Fruit fly (Drosophila melanogaster): Measurements from ENCODE around the gene CG33333.

CG33333 gene

DNA sequence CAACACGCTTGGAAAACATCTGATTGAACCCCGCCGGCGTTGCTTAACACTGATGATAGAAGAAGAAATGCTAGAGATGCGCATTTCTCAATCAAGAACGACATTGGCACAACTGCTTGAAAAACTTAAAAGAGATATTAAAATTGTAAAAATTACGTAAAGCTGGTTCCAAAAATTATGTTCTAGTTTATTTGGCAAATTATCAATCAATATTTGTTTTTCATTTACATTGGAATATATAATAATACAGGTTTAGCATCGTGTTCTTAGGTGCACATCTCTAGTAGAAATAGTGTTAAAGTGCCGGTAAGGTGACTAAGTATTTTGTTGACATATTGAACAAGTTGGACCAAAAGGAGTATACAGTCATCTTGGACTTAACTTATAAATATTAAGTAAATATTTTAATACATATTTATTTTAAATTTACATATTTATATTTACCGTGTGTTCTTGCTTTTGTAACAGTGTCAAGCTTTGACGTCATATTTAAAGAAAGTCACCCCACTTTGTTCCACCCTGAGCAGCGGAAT lies 25.9 kb upstream of the CG33333 start, which contains the start of the genes Brf and sds22 (continued):
- peak; percentile 86 for TF ChIP-seq CG12219 (GFP tag; optimal IDR thresholded peaks at IDR 0.05)
- TF ChIP-seq Dip3 (GFP tag; optimal IDR thresholded peaks at IDR 0.05) = peak; percentile 97
- peak; percentile 89 for TF ChIP-seq ssp (GFP tag; IDR thresholded peaks at IDR 0.05)
- peak; percentile 98 for TF ChIP-seq CG12391 (tag; optimal IDR thresholded peaks at IDR 0.05)
- TF ChIP-seq bcd (GFP tag; optimal IDR thresholded peaks at IDR 0.05) = peak; percentile 95
- TF ChIP-seq CG17328 (GFP tag; IDR thresholded peaks at IDR 0.05) = peak; percentile 86
- peak; percentile 86 for TF ChIP-seq jing (GFP tag; optimal IDR thresholded peaks at IDR 0.05)
- peak; percentile 83 for TF ChIP-seq en (GFP tag; optimal IDR thresholded peaks at IDR 0.05)
- TF ChIP-seq Dll (GFP tag; IDR thresholded peaks at IDR 0.05; ENCODE audit: partially characterized antibody) = peak; percentile 89
- TF ChIP-seq CG14014 (GFP tag; IDR thresholded peaks at IDR 0.05) = peak; percentile 93
- TF ChIP-seq HmgZ (tag; optimal IDR thresholded peaks at IDR 0.05) = peak; percentile 97
- TF ChIP-seq Ets97D (GFP tag; optimal IDR thresholded peaks at IDR 0.05) = peak; percentile 88
- TF ChIP-seq wek (GFP tag; optimal IDR thresholded peaks at IDR 0.05) = peak; percentile 62
- peak; percentile 92 for TF ChIP-seq Oli (tag; optimal IDR thresholded peaks at IDR 0.05)
- peak; percentile 77 for TF ChIP-seq CG3995 (GFP tag; optimal IDR thresholded peaks at IDR 0.05)
- TF ChIP-seq knrl (GFP tag; IDR thresholded peaks at IDR 0.05; ENCODE audit: partially characterized antibody) = peak; percentile 87
- TF ChIP-seq Hr51 (GFP tag; optimal IDR thresholded peaks at IDR 0.05) = peak; percentile 92 to 95
- peak; percentile 93 for TF ChIP-seq CG34376 (GFP tag; optimal IDR thresholded peaks at IDR 0.05)
- peak; percentile 93 for TF ChIP-seq rib (GFP tag; IDR thresholded peaks at IDR 0.05)
- TF ChIP-seq lab (GFP tag; optimal IDR thresholded peaks at IDR 0.05) = peak; percentile 96
- peak; percentile 98 for TF ChIP-seq lilli (GFP tag; optimal IDR thresholded peaks at IDR 0.05)
- TF ChIP-seq CG7357 (GFP tag; IDR thresholded peaks at IDR 0.05) = peak; percentile 86
- peak; percentile 97 for TF ChIP-seq B-H2 (GFP tag; optimal IDR thresholded peaks at IDR 0.05)
- TF ChIP-seq Tbp (GFP tag; optimal IDR thresholded peaks at IDR 0.05) = no peak
- TF ChIP-seq CG13296 (GFP tag; optimal IDR thresholded peaks at IDR 0.05) = peak; percentile 92
- peak; percentile 74 for TF ChIP-seq Bgb (GFP tag; IDR thresholded peaks at IDR 0.05; ENCODE audit: partially characterized antibody)
- TF ChIP-seq Nf-YB (GFP tag; optimal IDR thresholded peaks at IDR 0.05) = peak; percentile 79
- TF ChIP-seq kni (GFP tag; optimal IDR thresholded peaks at IDR 0.05) = peak; percentile 74
- peak; percentile 67 for TF ChIP-seq cas (GFP tag; IDR thresholded peaks at IDR 0.05)
- TF ChIP-seq CG17829 (tag; optimal IDR thresholded peaks at IDR 0.05) = peak; percentile 96
- peak; percentile 95 for TF ChIP-seq ranshi (GFP tag; IDR thresholded peaks at IDR 0.05)
- peak; percentile 93 for TF ChIP-seq Atf6 (GFP tag; IDR thresholded peaks at IDR 0.05)
- TF ChIP-seq tin (GFP tag; optimal IDR thresholded peaks at IDR 0.05) = peak; percentile 98
- TF ChIP-seq CG11560 (tag; IDR thresholded peaks at IDR 0.05) = peak; percentile 87
- TF ChIP-seq Dad (GFP tag; optimal IDR thresholded peaks at IDR 0.05) = peak; percentile 95
- peak; percentile 98 for TF ChIP-seq Chrac-16 (GFP tag; optimal IDR thresholded peaks at IDR 0.05)
- TF ChIP-seq bowl (GFP tag; IDR thresholded peaks at IDR 0.05) = peak; percentile 42; the same call in 1 of the 2 replicates
- peak; percentile 92 for TF ChIP-seq CG8765 (GFP tag; IDR thresholded peaks at IDR 0.05)
- peak; percentile 98 for TF ChIP-seq gem (tag; optimal IDR thresholded peaks at IDR 0.05)
- peak; percentile 63; the same call in 1 of the 3 replicates for TF ChIP-seq gce (GFP tag; IDR thresholded peaks at IDR 0.05)
- peak; percentile 94 for TF ChIP-seq CG12104 (GFP tag; optimal IDR thresholded peaks at IDR 0.05)
- TF ChIP-seq pfk (GFP tag; optimal IDR thresholded peaks at IDR 0.05) = peak; percentile 59
- peak; percentile 84; the same call in 1 of the 2 replicates for TF ChIP-seq ro (GFP tag; IDR thresholded peaks at IDR 0.05)
- TF ChIP-seq BEAF-32 (GFP tag; optimal IDR thresholded peaks at IDR 0.05) = peak; percentile 87
- peak; percentile 89 for TF ChIP-seq ab (GFP tag; optimal IDR thresholded peaks at IDR 0.05)
- no peak for TF ChIP-seq yki (optimal IDR thresholded peaks at IDR 0.05)
- peak; percentile 98 for TF ChIP-seq CG2120 (GFP tag; optimal IDR thresholded peaks at IDR 0.05)
- peak; percentile 94 for TF ChIP-seq CG3281 (GFP tag; optimal IDR thresholded peaks at IDR 0.05)
- peak; percentile 96 for TF ChIP-seq CG13775 (GFP tag; optimal IDR thresholded peaks at IDR 0.05)
- peak; percentile 84; the same call in 1 of the 2 replicates for TF ChIP-seq toy (GFP tag; IDR thresholded peaks at IDR 0.05)

Measured in whole organism, embryonic.